Fruit fly (Drosophila melanogaster): Measurements from ENCODE around the gene Inx5.

DNA sequence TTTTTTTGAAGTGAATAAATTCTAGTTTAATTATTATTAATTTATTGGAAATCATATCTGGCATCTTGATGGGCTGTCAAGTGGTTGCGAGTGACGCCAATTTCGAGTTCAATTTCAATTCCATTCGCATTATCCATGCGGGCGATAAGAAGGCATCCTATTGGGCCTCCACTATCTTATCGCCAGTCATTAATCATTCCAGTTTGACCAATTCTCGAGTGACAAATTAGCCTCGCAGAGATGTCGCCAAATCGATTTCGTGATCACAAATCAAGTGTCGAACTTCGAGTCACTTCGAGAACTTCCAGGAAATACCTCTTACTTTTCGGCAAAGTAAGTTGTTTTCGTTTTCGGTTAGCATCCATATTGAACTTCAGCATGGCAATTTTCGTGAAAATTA is 46.0 kb upstream of the Inx5 start:
- no peak for TF ChIP-seq psq (optimal IDR thresholded peaks at IDR 0.05)
- no peak for TF ChIP-seq pan (optimal IDR thresholded peaks at IDR 0.05)
- no peak for TF ChIP-seq usp (GFP tag; optimal IDR thresholded peaks at IDR 0.05)
- TF ChIP-seq CG8478 (optimal IDR thresholded peaks at IDR 0.05), result no peak

Data from whole organism.